Worm (Caenorhabditis elegans) whole organism, L4 larva: ENCODE data around the gene F41C3.2.

Experiments
- lin-13 ChIP-seq: fragments of 150-350 bp; optimal IDR thresholded peaks from 2 replicates; lab custom pipeline; 2014; ENCODE audit warnings: missing biosample characterization, missing genetic modification reagents, missing genetic modification characterization
- pha-4 ChIP-seq, 2 experiments: fragments of 150-350 bp in 1 of 2; fragments of 200-800 bp in 1 of 2; sonication (Bioruptor generic) in 1 of 2; IDR thresholded peaks in 1 of 2; optimal IDR thresholded peaks in 1 of 2; 2 replicates each; pipeline versions ENCODE4 v1.3.6 to Lab custom; 2014 to 2022; ENCODE audit warnings: missing genetic modification characterization in 2 of 2, missing genetic modification reagents in 2 of 2, missing biosample characterization in 1 of 2, missing compliant biosample characterization in 1 of 2
- zip-2 ChIP-seq: fragments of 150-350 bp; optimal IDR thresholded peaks from 2 replicates; lab custom pipeline; 2014; ENCODE audit warnings: missing biosample characterization, missing genetic modification characterization

DNA sequence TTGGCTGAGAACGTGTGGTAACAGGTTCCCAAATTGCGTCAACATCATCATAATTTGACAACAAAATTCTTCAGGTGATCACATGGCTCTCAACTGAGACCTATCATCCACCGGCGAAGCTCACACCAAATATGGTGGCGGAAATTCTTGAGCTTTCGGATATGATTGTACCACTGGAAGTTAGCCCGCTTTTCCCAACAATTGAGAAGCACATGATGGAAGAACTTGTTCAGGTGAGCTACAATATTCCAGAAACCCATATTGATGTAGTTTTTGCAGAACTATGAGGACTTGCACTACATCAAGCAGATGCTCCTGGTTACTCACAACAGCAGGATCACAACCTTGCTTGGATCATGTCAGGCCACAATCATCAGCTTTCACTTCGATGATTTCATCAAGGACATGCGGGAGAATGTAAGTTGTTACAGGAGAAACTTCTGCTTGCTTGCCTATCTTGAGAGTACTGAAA, 2.5 kb downstream of the F41C3.2 start, which contains the start of gene F41C3.1:
- TF ChIP-seq pha-4 (GFP tag; IDR thresholded peaks at IDR 0.05; lab: Robert Waterston, UW) (no peak), pha-4 (tag; optimal IDR thresholded peaks at IDR 0.05; lab: Kevin White, UChicago) (no peak), lin-13 (GFP tag; lab: Kevin White, UChicago) (no peak), zip-2 (tag; lab: Kevin White, UChicago) (no peak)
